Fruit fly (Drosophila melanogaster) whole organism, embryonic: ENCODE data around the gene RpL7A.

Experiments
- Aef1 ChIP-seq: fragments of 200-800 bp; sonication (Bioruptor generic); IDR thresholded peaks from 3 replicates; pipeline ENCODE4 v1.3.6; 2022; ENCODE audit warnings: missing biosample characterization, missing genetic modification characterization
- B-H1 ChIP-seq: fragments of 200-800 bp; sonication (Bioruptor generic); IDR thresholded peaks from 3 replicates; pipeline ENCODE4 v1.3.6; 2022; ENCODE audit warnings: missing biosample characterization, missing genetic modification characterization
- CG10431 ChIP-seq: fragments of 200-800 bp; sonication (Bioruptor generic); optimal IDR thresholded peaks from 3 replicates; lab custom pipeline; 2018; ENCODE audit warnings: missing biosample characterization, mild to moderate bottlenecking, missing genetic modification characterization
- CG10565 ChIP-seq: fragments of 200-800 bp; sonication (Bioruptor generic); optimal IDR thresholded peaks from 3 replicates; lab custom pipeline; 2016; ENCODE audit warnings: missing biosample characterization, mild to moderate bottlenecking, missing genetic modification characterization
- CG14441 ChIP-seq: fragments of 200-800 bp; sonication (Bioruptor generic); IDR thresholded peaks from 2 replicates; pipeline ENCODE4 v1.3.6; 2022; ENCODE audit warnings: missing biosample characterization, missing genetic modification characterization
- CG14860 ChIP-seq: fragments of 200-800 bp; sonication (Bioruptor generic); IDR thresholded peaks from 3 replicates; pipeline ENCODE4 v1.3.6; 2022; ENCODE audit warnings: missing biosample characterization, missing genetic modification characterization; ENCODE audit not compliant: partially characterized antibody
- CG17385 ChIP-seq: fragments of 200-800 bp; sonication (Bioruptor generic); optimal IDR thresholded peaks from 3 replicates; lab custom pipeline; 2018; ENCODE audit warnings: missing biosample characterization, mild to moderate bottlenecking, missing genetic modification characterization
- CG18011 ChIP-seq: fragments of 200-800 bp; sonication (Bioruptor generic); optimal IDR thresholded peaks from 2 replicates; lab custom pipeline; 2017; ENCODE audit warnings: missing biosample characterization, missing genetic modification characterization, mild to moderate bottlenecking, moderate library complexity, missing genotype
- CG2678 ChIP-seq: fragments of 200-800 bp; sonication (Bioruptor generic); optimal IDR thresholded peaks from 3 replicates; lab custom pipeline; 2019; ENCODE audit warnings: missing biosample characterization, mild to moderate bottlenecking, missing genetic modification characterization, moderate library complexity
- CG34422 ChIP-seq: fragments of 200-800 bp; sonication (Bioruptor generic); IDR thresholded peaks from 3 replicates; pipeline ENCODE4 v1.3.6; 2022; ENCODE audit warnings: missing biosample characterization, missing genetic modification characterization
- CG5245 ChIP-seq: fragments of 200-800 bp; sonication (Bioruptor generic); optimal IDR thresholded peaks from 3 replicates; lab custom pipeline; 2016; ENCODE audit warnings: missing biosample characterization, missing genetic modification characterization
- CG7556 ChIP-seq: fragments of 200-800 bp; sonication (Bioruptor generic); optimal IDR thresholded peaks from 2 replicates; lab custom pipeline; 2017; ENCODE audit warnings: missing biosample characterization, mild to moderate bottlenecking, missing genetic modification characterization
- CG7745 ChIP-seq: fragments of 200-800 bp; sonication (Bioruptor generic); optimal IDR thresholded peaks from 2 replicates; lab custom pipeline; 2018; ENCODE audit warnings: missing biosample characterization, mild to moderate bottlenecking, missing genetic modification characterization, moderate library complexity
- CG8089 ChIP-seq: fragments of 200-800 bp; sonication (Bioruptor generic); optimal IDR thresholded peaks from 3 replicates; lab custom pipeline; 2016; ENCODE audit warnings: missing biosample characterization, missing genetic modification characterization
- CG8290 ChIP-seq, 3 experiments: fragments of 200-800 bp; sonication (Bioruptor generic); optimal IDR thresholded peaks; 2 replicates each; lab custom pipeline; 2016 to 2019; ENCODE audit warnings: missing biosample characterization in 3 of 3, missing genetic modification characterization in 3 of 3, mild to moderate bottlenecking in 2 of 3, moderate library complexity in 1 of 3
- CG8765 ChIP-seq: fragments of 200-800 bp; sonication (Bioruptor generic); IDR thresholded peaks from 2 replicates; pipeline ENCODE4 v1.3.6; 2022; ENCODE audit warnings: missing biosample characterization, missing genetic modification characterization
- D19B ChIP-seq: fragments of 200-800 bp; sonication (Bioruptor generic); optimal IDR thresholded peaks from 2 replicates; lab custom pipeline; 2017; ENCODE audit warnings: missing biosample characterization, mild to moderate bottlenecking, missing genetic modification characterization
- Deaf1 ChIP-seq: fragments of 200-800 bp; optimal IDR thresholded peaks from 3 replicates; lab custom pipeline; 2019; ENCODE audit warnings: missing biosample characterization, mild to moderate bottlenecking, missing genetic modification characterization, moderate library complexity
- Fer2 ChIP-seq: fragments of 200-800 bp; sonication (Bioruptor generic); optimal IDR thresholded peaks from 2 replicates; lab custom pipeline; 2018; ENCODE audit warnings: missing biosample characterization, mild to moderate bottlenecking, missing genetic modification characterization, moderate library complexity
- Hand ChIP-seq: fragments of 200-800 bp; sonication (Bioruptor generic); optimal IDR thresholded peaks from 2 replicates; lab custom pipeline; 2017; ENCODE audit warnings: mild to moderate bottlenecking, missing biosample characterization, missing genetic modification reagents, missing genetic modification characterization
- Hmx ChIP-seq: fragments of 200-800 bp; sonication (Bioruptor generic); optimal IDR thresholded peaks from 2 replicates; lab custom pipeline; 2016; ENCODE audit warnings: missing biosample characterization, missing genetic modification characterization
- Meics ChIP-seq: fragments of 200-800 bp; sonication (Bioruptor generic); optimal IDR thresholded peaks from 2 replicates; lab custom pipeline; 2017; ENCODE audit warnings: missing biosample characterization, mild to moderate bottlenecking, missing genetic modification characterization
- Opbp ChIP-seq: fragments of 200-800 bp; sonication (Bioruptor generic); IDR thresholded peaks from 3 replicates; pipeline ENCODE4 v1.3.6; 2022; ENCODE audit warnings: missing biosample characterization, missing genetic modification characterization; ENCODE audit not compliant: partially characterized antibody
- Ravus ChIP-seq: fragments of 200-800 bp; sonication (Bioruptor generic); IDR thresholded peaks from 2 replicates; pipeline ENCODE4 v1.3.6; 2022; ENCODE audit warnings: missing biosample characterization, missing genetic modification characterization
- Rx ChIP-seq: fragments of 200-800 bp; sonication (Bioruptor generic); IDR thresholded peaks from 2 replicates; pipeline ENCODE4 v1.3.6; 2022; ENCODE audit warnings: missing biosample characterization, missing genetic modification characterization
- Six4 ChIP-seq: fragments of 200-800 bp; sonication (Bioruptor generic); optimal IDR thresholded peaks from 2 replicates; lab custom pipeline; 2016; ENCODE audit warnings: missing biosample characterization, missing genetic modification characterization
- Sox100B ChIP-seq: fragments of 200-800 bp; sonication (Bioruptor generic); optimal IDR thresholded peaks from 3 replicates; lab custom pipeline; 2018; ENCODE audit warnings: missing biosample characterization, mild to moderate bottlenecking, missing genetic modification characterization
- TFAM ChIP-seq: fragments of 200-800 bp; sonication (Bioruptor generic); optimal IDR thresholded peaks from 2 replicates; lab custom pipeline; 2017; ENCODE audit warnings: missing biosample characterization, missing genetic modification characterization, inconsistent platforms
- abd-A ChIP-seq: fragments of 200-800 bp; sonication (Bioruptor generic); optimal IDR thresholded peaks from 3 replicates; lab custom pipeline; 2019; ENCODE audit warnings: missing biosample characterization, mild to moderate bottlenecking, missing genetic modification characterization, moderate library complexity
- al ChIP-seq: fragments of 200-800 bp; sonication (Bioruptor generic); IDR thresholded peaks from 2 replicates; pipeline ENCODE4 v1.3.6; 2022; ENCODE audit warnings: missing biosample characterization, missing genetic modification characterization
- amos ChIP-seq: fragments of 200-800 bp; sonication (Bioruptor generic); IDR thresholded peaks from 2 replicates; pipeline ENCODE4 v1.3.6; 2022; ENCODE audit warnings: missing biosample characterization, missing genetic modification characterization; ENCODE audit not compliant: partially characterized antibody
- ara ChIP-seq: fragments of 200-800 bp; sonication (Bioruptor generic); IDR thresholded peaks from 2 replicates; pipeline ENCODE4 v1.3.6; 2022; ENCODE audit warnings: missing biosample characterization, missing genetic modification characterization
- ato ChIP-seq: fragments of 200-800 bp; sonication (Bioruptor generic); IDR thresholded peaks from 2 replicates; pipeline ENCODE4 v1.3.6; 2022; ENCODE audit warnings: missing biosample characterization, missing genetic modification characterization; ENCODE audit not compliant: partially characterized antibody
- br ChIP-seq: fragments of >200 bp; optimal IDR thresholded peaks from 2 replicates; lab custom pipeline; 2017
- btn ChIP-seq: fragments of 200-800 bp; sonication (Bioruptor generic); optimal IDR thresholded peaks from 2 replicates; lab custom pipeline; 2016; ENCODE audit warnings: missing biosample characterization, missing genetic modification characterization
- corto ChIP-seq: fragments of 200-800 bp; sonication (Bioruptor generic); optimal IDR thresholded peaks from 2 replicates; lab custom pipeline; 2016; ENCODE audit warnings: missing biosample characterization, mild to moderate bottlenecking, missing genetic modification characterization, moderate library complexity
- dysf ChIP-seq: fragments of 200-800 bp; sonication (Bioruptor generic); IDR thresholded peaks from 3 replicates; pipeline ENCODE4 v1.3.6; 2022; ENCODE audit warnings: missing biosample characterization, missing genetic modification characterization
- eve ChIP-seq, 2 experiments: fragments of >200 bp; optimal IDR thresholded peaks; 2 replicates each; lab custom pipeline; 2017; ENCODE audit warnings: missing biosample characterization in 2 of 2, missing genetic modification characterization in 2 of 2
- fd102C ChIP-seq: fragments of 200-800 bp; sonication (Bioruptor generic); optimal IDR thresholded peaks from 2 replicates; lab custom pipeline; 2018; ENCODE audit warnings: missing biosample characterization, mild to moderate bottlenecking, missing genetic modification characterization, moderate library complexity
- fd3F ChIP-seq: fragments of 200-800 bp; sonication (Bioruptor generic); optimal IDR thresholded peaks from 2 replicates; lab custom pipeline; 2018; ENCODE audit warnings: missing biosample characterization, mild to moderate bottlenecking, missing genetic modification characterization, moderate library complexity
- her ChIP-seq: fragments of 200-800 bp; sonication (Bioruptor generic); optimal IDR thresholded peaks from 2 replicates; lab custom pipeline; 2016; ENCODE audit warnings: missing biosample characterization, missing genetic modification characterization
- kni ChIP-seq: fragments of 200-800 bp; sonication (Bioruptor generic); optimal IDR thresholded peaks from 3 replicates; lab custom pipeline; 2017; ENCODE audit warnings: mild to moderate bottlenecking, missing biosample characterization, missing genetic modification reagents, missing genetic modification characterization
- mld ChIP-seq: fragments of 200-800 bp; sonication (Bioruptor generic); IDR thresholded peaks from 3 replicates; pipeline ENCODE4 v1.3.6; 2022; ENCODE audit warnings: missing biosample characterization, missing genetic modification characterization; ENCODE audit not compliant: partially characterized antibody
- nau ChIP-seq: fragments of 200-800 bp; sonication (Bioruptor generic); optimal IDR thresholded peaks from 3 replicates; lab custom pipeline; 2017; ENCODE audit warnings: missing biosample characterization, mild to moderate bottlenecking, missing genetic modification characterization, missing genetic modification reagents
- oc ChIP-seq: fragments of 200-800 bp; sonication (Bioruptor generic); optimal IDR thresholded peaks from 2 replicates; lab custom pipeline; 2018; ENCODE audit warnings: missing biosample characterization, mild to moderate bottlenecking, missing genetic modification characterization, moderate library complexity
- otp ChIP-seq: fragments of 200-800 bp; sonication (Bioruptor generic); IDR thresholded peaks from 3 replicates; pipeline ENCODE4, ENCODE4 v1.3.6; 2022; ENCODE audit warnings: missing biosample characterization, missing genetic modification characterization
- p53 ChIP-seq: fragments of 200-800 bp; sonication (Bioruptor generic); optimal IDR thresholded peaks from 2 replicates; lab custom pipeline; 2016; ENCODE audit warnings: missing biosample characterization, missing genetic modification characterization
- run ChIP-seq: fragments of 200-800 bp; sonication (Bioruptor generic); optimal IDR thresholded peaks from 3 replicates; lab custom pipeline; 2018; ENCODE audit warnings: missing biosample characterization, mild to moderate bottlenecking, missing genetic modification characterization
- tll ChIP-seq, 2 experiments: fragments of 200-800 bp in 1 of 2; fragments of >200 bp in 1 of 2; sonication (Bioruptor generic) in 1 of 2; optimal IDR thresholded peaks; 2 replicates each; lab custom pipeline; 2017 to 2019; ENCODE audit warnings: missing biosample characterization in 2 of 2, missing genetic modification characterization in 2 of 2, mild to moderate bottlenecking in 1 of 2, moderate library complexity in 1 of 2

RpL7A gene

dm6 chrX:6533101-6533636, at the start of gene RpL7A (continued):
- TF ChIP-seq mld (GFP tag; lab: Robert Waterston, UW) = no peak
- TF ChIP-seq CG7745 = no peak
- peak; percentile 34 for TF ChIP-seq CG7556 (GFP tag; lab: Kevin White, UChicago)
- TF ChIP-seq Fer2 (tag; lab: Kevin White, UChicago) = no peak
- peak; percentile 15 for TF ChIP-seq run (tag; lab: Kevin White, UChicago)
- peak; percentile 52 for TF ChIP-seq CG2678 (tag; lab: Kevin White, UChicago)
- peak; percentile 57 for TF ChIP-seq nau
- no peak for TF ChIP-seq Opbp (GFP tag; lab: Robert Waterston, UW)
- TF ChIP-seq CG10431 (GFP tag; lab: Kevin White, UChicago) = peak; percentile 81
- no peak for TF ChIP-seq D19B (GFP tag; lab: Kevin White, UChicago)
- TF ChIP-seq Hand (GFP tag; lab: Kevin White, UChicago) = peak; percentile 67
- TF ChIP-seq CG8089 (GFP tag; lab: Kevin White, UChicago) = peak; percentile 61
- TF ChIP-seq btn (GFP tag; lab: Kevin White, UChicago) = no peak
- no peak for TF ChIP-seq CG8290 (GFP tag; optimal IDR thresholded peaks at IDR 0.05; lab: Kevin White, UChicago)
- TF ChIP-seq CG8290 (tag; optimal IDR thresholded peaks at IDR 0.05; lab: Kevin White, UChicago) = peak; percentile 43 to 86
- peak; percentile 65 for TF ChIP-seq Sox100B (GFP tag; lab: Kevin White, UChicago)
- no peak for TF ChIP-seq abd-A (tag; lab: Kevin White, UChicago)
- peak; percentile 74 for TF ChIP-seq Rx (GFP tag; lab: Robert Waterston, UW)
- no peak for TF ChIP-seq br (lab: Kevin White, UChicago)
- TF ChIP-seq CG17385 (GFP tag; lab: Kevin White, UChicago) = peak; percentile 69
- peak; percentile 56 for TF ChIP-seq CG5245
- peak; percentile 24 for TF ChIP-seq kni (GFP tag; lab: Kevin White, UChicago)
- peak; percentile 54; the same call in 2 of the 3 replicates for TF ChIP-seq dysf
- no peak for TF ChIP-seq oc
- TF ChIP-seq Aef1 = no peak; the same call in 2 of the 3 replicates
- TF ChIP-seq eve (GFP tag; optimal IDR thresholded peaks at IDR 0.05; lab: Kevin White, UChicago) = no peak
- peak; percentile 36 for TF ChIP-seq p53 (GFP tag; lab: Kevin White, UChicago)
- no peak for TF ChIP-seq tll (GFP tag; optimal IDR thresholded peaks at IDR 0.05; lab: Kevin White, UChicago)
- TF ChIP-seq CG14441 (GFP tag; lab: Robert Waterston, UW) = peak; percentile 40; the same call in 1 of the 2 replicates
- TF ChIP-seq Hmx (GFP tag; lab: Kevin White, UChicago) = no peak
- peak; percentile 82 for TF ChIP-seq Meics (GFP tag; lab: Kevin White, UChicago)
- peak; percentile 46 for TF ChIP-seq CG18011
- no peak for TF ChIP-seq CG14860 (GFP tag; lab: Robert Waterston, UW)
- peak; percentile 73 for TF ChIP-seq otp (GFP tag; lab: Robert Waterston, UW)
- peak; percentile 65 for TF ChIP-seq fd102C (GFP tag; lab: Kevin White, UChicago)
- peak; percentile 27 for TF ChIP-seq TFAM (GFP tag; lab: Kevin White, UChicago)
- no peak for TF ChIP-seq Ravus
- TF ChIP-seq her (GFP tag; lab: Kevin White, UChicago) = peak; percentile 53
- TF ChIP-seq ara (GFP tag; lab: Robert Waterston, UW) = no peak
- TF ChIP-seq Deaf1 (tag; lab: Kevin White, UChicago) = no peak
- TF ChIP-seq al (GFP tag; lab: Robert Waterston, UW) = no peak
- no peak for TF ChIP-seq CG8765
- TF ChIP-seq Six4 (GFP tag; lab: Kevin White, UChicago) = peak; percentile 19
- no peak for TF ChIP-seq fd3F (GFP tag; lab: Kevin White, UChicago)
- TF ChIP-seq amos (GFP tag; lab: Robert Waterston, UW) = no peak; the same call in 1 of the 2 replicates
- TF ChIP-seq ato (GFP tag; lab: Robert Waterston, UW) = no peak
- peak; percentile 27; the same call in 1 of the 3 replicates for TF ChIP-seq B-H1
- no peak for TF ChIP-seq CG10565
- peak; percentile 65; the same call in 2 of the 3 replicates for TF ChIP-seq CG34422
- no peak for TF ChIP-seq corto (GFP tag; lab: Kevin White, UChicago)
